Worm (Caenorhabditis elegans) whole organism, dauer: ENCODE data around the gene srd-56.

Experiments
- unc-62 ChIP-seq: sonication (generic microtip); optimal IDR thresholded peaks from 2 replicates; lab custom pipeline; 2017; ENCODE audit warnings: missing biosample characterization, missing genetic modification reagents, missing genetic modification characterization

The srd-56 gene

DNA sequence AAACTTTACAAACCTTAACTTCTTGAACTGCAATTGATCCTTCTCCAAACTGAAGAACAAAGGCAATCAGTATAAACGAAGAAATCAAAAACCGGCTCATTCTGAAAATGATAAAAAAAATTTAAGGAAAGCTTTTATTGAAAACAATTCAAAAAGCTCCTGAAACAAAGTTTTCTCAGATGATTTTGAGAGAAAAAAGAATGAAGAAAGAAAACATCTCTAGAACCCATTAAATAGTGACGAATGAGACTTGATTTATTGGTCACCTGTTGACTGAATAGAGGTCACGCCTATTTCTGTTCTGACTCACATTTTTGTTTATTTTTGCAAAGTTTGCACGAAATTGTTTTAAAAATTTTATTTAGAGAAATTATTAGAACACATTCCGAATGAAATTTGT, 8.3 kb upstream of the srd-56 start, which contains the start of gene E04F6.8:
TSS of gene E04F6.8 (minus strand) at position 101 of the 400 bp plus-strand sequence.
- no peak for TF ChIP-seq unc-62 (GFP tag; lab: Kevin White, UChicago)

ce11 chrII:7210187-7210586, 7.2 kb upstream of the srd-56 start, which contains the start of gene E04F6.15:
Gene E04F6.15, minus strand, starts transcription at chrII:7210287.
- TF ChIP-seq unc-62 (GFP tag; lab: Kevin White, UChicago) = no peak

- TF ChIP-seq unc-62 (GFP tag; lab: Kevin White, UChicago) = no peak
Measured at ce11 chrII:7208184-7208583, 5.2 kb upstream of the srd-56 start, which contains the start of gene dhs-7. Gene dhs-7, minus strand, starts transcription at chrII:7208460.

- no peak for TF ChIP-seq unc-62 (GFP tag; lab: Kevin White, UChicago)
Measured at ce11 chrII:7207649-7208048, 4.6 kb upstream of the srd-56 start.

ce11 chrII:7205388-7205787, 2.4 kb upstream of the srd-56 start, which contains the start of gene srd-59:
Gene srd-59, plus strand, starts transcription at chrII:7205688.
- TF ChIP-seq unc-62 (GFP tag; lab: Kevin White, UChicago) = no peak

- TF ChIP-seq unc-62 (GFP tag; lab: Kevin White, UChicago) = no peak
Measured at ce11 chrII:7204951-7205350, 1.9 kb upstream of the srd-56 start, which contains the start of gene srd-58. Gene srd-58, minus strand, starts transcription at chrII:7205051.

DNA sequence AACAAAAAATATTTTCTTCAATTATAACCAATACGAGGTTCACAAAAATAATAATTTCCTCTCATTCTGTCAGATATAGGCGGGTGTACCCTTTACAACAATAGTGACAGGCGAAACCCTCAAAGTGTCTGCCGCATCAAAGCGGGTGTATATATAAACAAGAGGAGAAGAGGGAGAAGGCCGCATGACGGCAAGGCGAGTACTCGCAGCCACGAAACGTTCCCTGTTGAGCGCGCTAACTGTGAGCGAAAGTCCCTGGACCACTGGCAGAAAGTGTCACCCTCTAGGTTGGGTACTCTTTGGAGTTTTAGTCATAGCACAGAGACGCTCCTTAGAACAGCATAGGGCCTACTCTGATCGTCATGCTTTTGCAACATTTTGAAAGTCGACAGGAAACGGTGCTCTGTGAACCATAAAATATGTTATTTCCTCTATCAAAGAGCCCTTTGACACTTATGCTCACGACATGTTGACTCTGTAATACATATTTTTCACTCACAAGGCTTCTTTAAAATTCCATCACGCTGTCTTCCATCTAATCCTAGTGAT, 2.9 kb downstream of the srd-56 start, which contains the start of gene pcrg-1:
TSS of gene pcrg-1 (plus strand) at position 499 of the 549 bp plus-strand sequence.
- no peak for TF ChIP-seq unc-62 (GFP tag; lab: Kevin White, UChicago)

ce11 chrII:7199308-7199707, 3.7 kb downstream of the srd-56 start, which contains the start of gene E04F6.6:
Gene E04F6.6, minus strand, starts transcription at chrII:7199565.
- no peak for TF ChIP-seq unc-62 (GFP tag; lab: Kevin White, UChicago)

ce11 chrII:7197434-7197833, 5.6 kb downstream of the srd-56 start:
- no peak for TF ChIP-seq unc-62 (GFP tag; lab: Kevin White, UChicago)

DNA sequence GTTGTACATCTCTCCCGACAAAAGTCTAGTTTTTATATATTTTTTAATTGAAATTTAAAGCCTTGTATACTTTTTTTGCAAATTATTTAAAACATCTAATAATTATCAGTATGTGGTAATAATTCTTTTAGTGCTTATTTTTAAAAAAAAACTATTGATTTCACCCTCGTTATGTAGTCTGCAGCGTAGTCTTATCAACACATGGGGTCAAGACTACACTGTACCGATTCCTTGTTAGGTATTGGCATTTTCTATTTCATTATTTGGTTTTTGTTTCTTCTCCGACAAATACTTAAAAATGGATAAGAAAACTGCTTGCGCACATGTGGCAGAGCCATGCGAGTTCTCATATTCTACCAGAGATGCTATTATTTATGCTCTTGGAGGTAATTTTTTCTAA, 7.0 kb downstream of the srd-56 start, which contains the start of gene maoc-1:
TSS of gene maoc-1 (plus strand) at position 237 of the 400 bp plus-strand sequence.
- no peak for TF ChIP-seq unc-62 (GFP tag; lab: Kevin White, UChicago)

DNA sequence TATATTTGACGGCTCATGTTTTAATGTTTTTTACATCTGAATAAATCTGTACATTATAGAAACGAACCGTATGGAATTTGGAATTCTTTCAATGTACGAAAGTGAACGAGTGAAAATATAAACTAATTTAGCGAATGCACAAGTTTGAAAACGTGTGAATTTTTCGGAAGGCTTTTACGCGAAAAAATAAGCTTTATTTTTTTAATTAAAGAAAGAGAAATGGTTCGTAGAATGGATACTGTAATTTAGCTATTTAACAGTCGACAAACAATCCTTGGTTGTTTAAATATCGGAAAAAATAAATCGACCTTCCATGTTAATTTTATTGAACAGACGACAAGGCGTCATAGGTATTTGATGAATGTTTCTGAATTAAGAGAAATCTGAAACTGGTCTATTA, 7.5 kb downstream of the srd-56 start, which contains the start of gene acdh-12:
TSS of gene acdh-12 (minus strand) at position 101 of the 400 bp plus-strand sequence.
- TF ChIP-seq unc-62 (GFP tag; lab: Kevin White, UChicago) = no peak

DNA sequence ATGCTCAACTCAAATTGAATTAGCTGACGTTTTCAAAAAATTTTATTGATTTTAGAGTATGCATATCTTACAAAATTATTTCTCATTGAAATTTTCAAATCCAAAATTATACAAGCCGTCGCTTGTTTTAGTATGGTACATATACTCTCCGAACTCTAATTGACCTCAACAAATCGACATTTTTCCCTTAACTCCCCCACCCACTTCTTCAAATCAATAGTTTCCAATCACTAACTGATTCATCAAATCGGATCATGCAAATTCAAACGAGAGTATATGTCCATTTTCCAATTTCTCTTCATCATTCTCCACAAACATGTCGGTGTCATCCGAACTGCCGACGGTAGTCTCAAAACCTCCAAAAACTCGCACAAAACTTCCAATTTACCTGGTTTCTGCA, 13.9 kb downstream of the srd-56 start, which contains the start of gene E04F6.4:
TSS of gene E04F6.4 (plus strand) at position 301 of the 400 bp plus-strand sequence.
- no peak for TF ChIP-seq unc-62 (GFP tag; lab: Kevin White, UChicago)

- TF ChIP-seq unc-62 (GFP tag; lab: Kevin White, UChicago) = no peak
Measured at ce11 chrII:7187110-7187509, 15.9 kb downstream of the srd-56 start, which contains the start of gene C27H5.6. Gene C27H5.6, minus strand, starts transcription at chrII:7187210.

- TF ChIP-seq unc-62 (GFP tag; lab: Kevin White, UChicago) = no peak
Measured at ce11 chrII:7186117-7186516, 16.9 kb downstream of the srd-56 start.

DNA sequence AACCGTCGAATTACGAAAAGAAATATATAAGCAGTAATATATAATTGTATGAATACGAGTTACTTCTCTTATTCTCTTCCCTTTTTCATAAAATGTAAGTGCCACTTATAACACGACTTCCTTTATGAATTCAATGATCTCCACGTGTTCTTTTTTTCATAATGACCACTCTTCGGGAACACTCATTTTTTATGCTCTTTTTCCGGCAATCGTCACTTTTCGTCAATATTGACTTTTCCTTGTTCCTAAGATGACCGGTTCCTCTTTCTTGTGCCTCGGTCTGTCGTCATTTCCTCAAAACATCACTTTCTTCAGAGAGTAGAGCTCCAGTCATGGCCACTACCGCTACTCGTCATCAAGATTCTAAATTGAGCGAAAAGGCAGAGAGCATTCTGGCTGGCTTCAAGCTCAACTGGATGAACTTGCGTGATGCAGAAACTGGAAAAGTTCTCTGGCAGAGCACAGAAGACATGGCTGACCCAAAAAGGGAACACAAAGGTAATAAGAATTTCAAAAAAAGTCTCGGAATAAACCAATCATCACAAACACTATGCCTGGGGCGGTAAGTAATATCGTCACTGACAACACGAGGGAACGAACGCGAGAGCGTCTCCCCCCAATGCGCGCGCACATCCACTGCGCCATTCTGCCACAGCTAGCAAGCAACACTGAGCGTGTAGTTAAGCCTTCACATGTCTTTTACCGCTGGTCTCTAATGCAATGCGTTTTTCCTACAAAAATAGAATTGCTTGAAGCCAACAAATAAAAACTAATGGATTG, 19.3 kb downstream of the srd-56 start, which contains the start of gene pdl-1:
TSS of gene pdl-1 (plus strand) at position 309 of the 780 bp plus-strand sequence.
- no peak for TF ChIP-seq unc-62 (GFP tag; lab: Kevin White, UChicago)

- no peak for TF ChIP-seq unc-62 (GFP tag; lab: Kevin White, UChicago)
Measured at ce11 chrII:7182630-7183029, 20.4 kb downstream of the srd-56 start.
